Fruit fly (Drosophila melanogaster) S2 (cell line): Measurements from ENCODE around the gene Ppat-Dpck.

Experiments used
- CG8478 ChIP-seq: fragments of >200 bp; optimal IDR thresholded peaks from 2 replicates; lab custom pipeline; 2018
- CTCF ChIP-seq, 2 experiments: fragments of >200 bp; optimal IDR thresholded peaks; 2 replicates each; lab custom pipeline; 2018

DNA sequence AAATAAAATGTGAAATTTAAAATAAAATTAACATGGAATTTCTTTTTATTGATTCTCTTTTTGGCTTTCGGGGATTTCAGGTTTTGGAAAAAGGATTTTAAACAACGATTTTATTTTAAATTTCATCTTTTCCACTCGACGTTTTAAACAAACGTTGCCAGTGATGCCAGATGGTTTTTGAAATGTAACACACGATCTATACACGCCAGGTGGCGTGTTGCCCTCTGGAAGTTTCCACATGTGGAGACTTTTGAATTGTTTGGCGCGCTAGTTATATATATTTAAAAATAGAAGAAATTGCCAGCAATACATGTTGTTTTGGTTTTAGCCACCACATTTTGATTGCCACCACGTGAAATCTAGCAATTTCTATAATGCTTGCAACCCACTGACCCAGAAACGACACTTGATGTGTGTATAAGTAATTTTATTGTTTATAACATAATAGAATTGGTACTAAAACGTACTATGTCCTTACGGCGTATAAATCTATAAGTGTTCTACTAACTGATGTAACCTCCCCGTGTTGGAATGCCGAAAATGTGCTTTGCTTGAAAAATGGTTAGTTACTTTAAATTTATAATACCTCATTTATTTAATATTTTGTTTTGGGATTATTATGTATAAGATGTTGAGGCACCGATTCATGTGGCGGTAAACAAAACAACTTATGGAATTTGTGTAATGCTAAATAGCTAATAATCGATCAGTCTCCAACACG is 18.8 kb downstream of the Ppat-Dpck start:
- TF ChIP-seq CG8478 (lab: Kevin White, UChicago): no peak
- peak; percentile 86 to 96 for TF ChIP-seq CTCF (optimal IDR thresholded peaks at IDR 0.05; lab: Kevin White, UChicago)
